Worm (Caenorhabditis elegans) whole organism, L4 larva: ENCODE data around the gene B0212.3.

Experiments used
- D1046.2 ChIP-seq: fragments of 200-800 bp; sonication (Bioruptor generic); IDR thresholded peaks from 2 replicates; pipeline ENCODE4 v1.3.6; 2022; ENCODE audit warnings: missing genetic modification characterization, missing compliant biosample characterization
- nhr-28 ChIP-seq: fragments of 150-350 bp; optimal IDR thresholded peaks from 2 replicates; lab custom pipeline; 2014; ENCODE audit warnings: missing biosample characterization, missing genetic modification characterization
- snpc-4 ChIP-seq: fragments of 150-350 bp; optimal IDR thresholded peaks from 2 replicates; lab custom pipeline; 2014; ENCODE audit warnings: missing biosample characterization, missing genetic modification characterization

- TF ChIP-seq snpc-4 (no peak), D1046.2 (no peak), nhr-28 (tag; lab: Kevin White, UChicago) (no peak)
Observed at ce11 chrIV:3579477-3579975, 39.6 kb downstream of the B0212.3 start, which contains the start of gene Y37E11B.1.
